Fruit fly (Drosophila melanogaster) whole organism, embryonic: ENCODE data around the gene pyx.

Experiments used
- Asciz ChIP-seq: fragments of 200-800 bp; sonication (Bioruptor generic); optimal IDR thresholded peaks from 2 replicates; lab custom pipeline; 2017; ENCODE audit warnings: missing biosample characterization, mild to moderate bottlenecking, missing genetic modification characterization, missing genetic modification reagents
- CG10147 ChIP-seq: fragments of 200-800 bp; sonication (Bioruptor generic); optimal IDR thresholded peaks from 2 replicates; lab custom pipeline; 2019; ENCODE audit warnings: missing biosample characterization, mild to moderate bottlenecking, missing genetic modification characterization, moderate library complexity
- CG10267 ChIP-seq: fragments of 200-800 bp; sonication (Bioruptor generic); optimal IDR thresholded peaks from 2 replicates; lab custom pipeline; 2018; ENCODE audit warnings: missing biosample characterization, mild to moderate bottlenecking, missing genetic modification characterization, moderate library complexity
- CG12391 ChIP-seq: fragments of 200-800 bp; sonication (Bioruptor generic); optimal IDR thresholded peaks from 3 replicates; lab custom pipeline; 2018; ENCODE audit warnings: missing biosample characterization, mild to moderate bottlenecking, missing genetic modification characterization, moderate library complexity
- CG13287 ChIP-seq: fragments of 200-800 bp; sonication (Bioruptor generic); IDR thresholded peaks from 2 replicates; pipeline ENCODE4 v1.3.6; 2022; ENCODE audit warnings: missing biosample characterization, missing genetic modification characterization; ENCODE audit not compliant: partially characterized antibody
- CG14441 ChIP-seq: fragments of 200-800 bp; sonication (Bioruptor generic); IDR thresholded peaks from 2 replicates; pipeline ENCODE4 v1.3.6; 2022; ENCODE audit warnings: missing biosample characterization, missing genetic modification characterization
- CG15073 ChIP-seq: fragments of 200-800 bp; sonication (Bioruptor generic); optimal IDR thresholded peaks from 2 replicates; lab custom pipeline; 2016; ENCODE audit warnings: missing biosample characterization, missing genetic modification characterization
- CG15601 ChIP-seq: fragments of 200-800 bp; sonication (Bioruptor generic); optimal IDR thresholded peaks from 3 replicates; lab custom pipeline; 2019; ENCODE audit warnings: missing biosample characterization, mild to moderate bottlenecking, missing genetic modification characterization, moderate library complexity
- CG18619 ChIP-seq: fragments of 200-800 bp; sonication (Bioruptor generic); optimal IDR thresholded peaks from 3 replicates; lab custom pipeline; 2017; ENCODE audit warnings: missing biosample characterization, mild to moderate bottlenecking, missing genetic modification characterization
- CG3065 ChIP-seq: fragments of 200-800 bp; sonication (Bioruptor generic); optimal IDR thresholded peaks from 2 replicates; lab custom pipeline; 2016; ENCODE audit warnings: missing biosample characterization, missing genetic modification characterization
- CG32532 ChIP-seq: fragments of 200-800 bp; sonication (Bioruptor generic); IDR thresholded peaks from 2 replicates; pipeline ENCODE4 v1.3.6; 2022; ENCODE audit warnings: missing biosample characterization, missing genetic modification characterization
- CG3281 ChIP-seq: fragments of 200-800 bp; sonication (Bioruptor generic); optimal IDR thresholded peaks from 3 replicates; lab custom pipeline; 2017; ENCODE audit warnings: missing biosample characterization, mild to moderate bottlenecking, missing genetic modification characterization
- CG42726 ChIP-seq: fragments of 200-800 bp; sonication (Bioruptor generic); IDR thresholded peaks from 2 replicates; pipeline ENCODE4 v1.3.6; 2022; ENCODE audit warnings: missing biosample characterization, missing genetic modification characterization; ENCODE audit not compliant: partially characterized antibody
- CG4404 ChIP-seq: fragments of 200-800 bp; sonication (Bioruptor generic); IDR thresholded peaks from 2 replicates; pipeline ENCODE4 v1.3.6; 2022; ENCODE audit warnings: missing biosample characterization, missing genetic modification characterization
- CG5245 ChIP-seq: fragments of 200-800 bp; sonication (Bioruptor generic); optimal IDR thresholded peaks from 3 replicates; lab custom pipeline; 2016; ENCODE audit warnings: missing biosample characterization, missing genetic modification characterization
- CG7963 ChIP-seq: fragments of 200-800 bp; sonication (Bioruptor generic); IDR thresholded peaks from 3 replicates; pipeline ENCODE4 v1.3.6; 2022; ENCODE audit warnings: missing biosample characterization, missing genetic modification characterization; ENCODE audit not compliant: partially characterized antibody
- CG9609 ChIP-seq: fragments of 200-800 bp; sonication (Bioruptor generic); optimal IDR thresholded peaks from 3 replicates; lab custom pipeline; 2016; ENCODE audit warnings: missing biosample characterization, missing genetic modification characterization
- Dek ChIP-seq: fragments of 200-800 bp; sonication (Bioruptor generic); optimal IDR thresholded peaks from 3 replicates; lab custom pipeline; 2019; ENCODE audit warnings: missing biosample characterization, mild to moderate bottlenecking, missing genetic modification characterization, moderate library complexity
- NC2β ChIP-seq: fragments of 200-800 bp; sonication (Bioruptor generic); optimal IDR thresholded peaks from 2 replicates; lab custom pipeline; 2016; ENCODE audit warnings: missing biosample characterization, missing genetic modification characterization
- NfI ChIP-seq: fragments of 200-800 bp; sonication (Bioruptor generic); optimal IDR thresholded peaks from 3 replicates; lab custom pipeline; 2018; ENCODE audit warnings: missing biosample characterization, mild to moderate bottlenecking, missing genetic modification characterization, moderate library complexity
- PHDP ChIP-seq: fragments of 200-800 bp; sonication (Bioruptor generic); optimal IDR thresholded peaks from 3 replicates; lab custom pipeline; 2018; ENCODE audit warnings: missing biosample characterization, mild to moderate bottlenecking, missing genetic modification characterization, moderate library complexity
- Poxn ChIP-seq: fragments of 200-800 bp; sonication (Bioruptor generic); IDR thresholded peaks from 2 replicates; pipeline ENCODE4 v1.3.6; 2022; ENCODE audit warnings: missing biosample characterization, missing genetic modification characterization
- Sox100B ChIP-seq: fragments of 200-800 bp; sonication (Bioruptor generic); optimal IDR thresholded peaks from 3 replicates; lab custom pipeline; 2018; ENCODE audit warnings: missing biosample characterization, mild to moderate bottlenecking, missing genetic modification characterization
- Sry-δ ChIP-seq: fragments of 200-800 bp; sonication (Bioruptor generic); optimal IDR thresholded peaks from 2 replicates; lab custom pipeline; 2016; ENCODE audit warnings: missing biosample characterization, missing genetic modification characterization
- Stat92E ChIP-seq, 3 experiments: fragments of >200 bp in 2 of 3; fragments of 200-800 bp in 1 of 3; sonication (Bioruptor generic) in 1 of 3; optimal IDR thresholded peaks; 2 replicates each; lab custom pipeline; 2017 to 2019; ENCODE audit warnings: missing biosample characterization in 3 of 3, missing genetic modification characterization in 3 of 3, mild to moderate bottlenecking in 1 of 3, moderate library complexity in 1 of 3
- ase ChIP-seq: fragments of 200-800 bp; sonication (Bioruptor generic); IDR thresholded peaks from 3 replicates; pipeline ENCODE4 v1.3.6; 2022; ENCODE audit warnings: missing biosample characterization, missing genetic modification characterization
- caup ChIP-seq: fragments of 200-800 bp; sonication (Bioruptor generic); optimal IDR thresholded peaks from 3 replicates; lab custom pipeline; 2017; ENCODE audit warnings: missing biosample characterization, mild to moderate bottlenecking, missing genetic modification characterization, moderate library complexity; ENCODE audit not compliant: severe bottlenecking
- chm ChIP-seq: fragments of 200-800 bp; sonication (Bioruptor generic); IDR thresholded peaks from 2 replicates; pipeline ENCODE4 v1.3.6; 2022; ENCODE audit warnings: missing biosample characterization, missing genetic modification characterization
- crol ChIP-seq: fragments of 200-800 bp; sonication (Bioruptor generic); IDR thresholded peaks from 2 replicates; pipeline ENCODE4 v1.3.6; 2022; ENCODE audit warnings: missing biosample characterization, missing genetic modification characterization
- dmrt99B ChIP-seq: fragments of 200-800 bp; sonication (Bioruptor generic); optimal IDR thresholded peaks from 2 replicates; lab custom pipeline; 2018; ENCODE audit warnings: missing biosample characterization, mild to moderate bottlenecking, missing genetic modification characterization, moderate library complexity
- emc ChIP-seq: fragments of 200-800 bp; sonication (Bioruptor generic); optimal IDR thresholded peaks from 2 replicates; lab custom pipeline; 2016; ENCODE audit warnings: missing biosample characterization, missing genetic modification characterization
- eve ChIP-seq, 2 experiments: fragments of >200 bp; optimal IDR thresholded peaks; 2 replicates each; lab custom pipeline; 2017; ENCODE audit warnings: missing biosample characterization in 2 of 2, missing genetic modification characterization in 2 of 2
- ewg ChIP-seq: fragments of 200-800 bp; sonication (Bioruptor generic); optimal IDR thresholded peaks from 3 replicates; lab custom pipeline; 2017; ENCODE audit warnings: mild to moderate bottlenecking, missing biosample characterization, missing genetic modification reagents, missing genetic modification characterization
- fd3F ChIP-seq: fragments of 200-800 bp; sonication (Bioruptor generic); optimal IDR thresholded peaks from 2 replicates; lab custom pipeline; 2018; ENCODE audit warnings: missing biosample characterization, mild to moderate bottlenecking, missing genetic modification characterization, moderate library complexity
- fd96Cb ChIP-seq: fragments of 200-800 bp; sonication (Bioruptor generic); optimal IDR thresholded peaks from 2 replicates; lab custom pipeline; 2018; ENCODE audit warnings: missing biosample characterization, mild to moderate bottlenecking, missing genetic modification characterization, moderate library complexity
- kah ChIP-seq: fragments of 200-800 bp; sonication (Bioruptor generic); optimal IDR thresholded peaks from 2 replicates; lab custom pipeline; 2018; ENCODE audit warnings: missing biosample characterization, mild to moderate bottlenecking, missing genetic modification characterization
- lilli ChIP-seq: fragments of 200-800 bp; sonication (Bioruptor generic); optimal IDR thresholded peaks from 3 replicates; lab custom pipeline; 2016; ENCODE audit warnings: missing biosample characterization, missing genetic modification characterization
- nau ChIP-seq: fragments of 200-800 bp; sonication (Bioruptor generic); optimal IDR thresholded peaks from 3 replicates; lab custom pipeline; 2017; ENCODE audit warnings: missing biosample characterization, mild to moderate bottlenecking, missing genetic modification characterization, missing genetic modification reagents
- nmo ChIP-seq: fragments of 200-800 bp; sonication (Bioruptor generic); optimal IDR thresholded peaks from 2 replicates; lab custom pipeline; 2018; ENCODE audit warnings: missing biosample characterization, mild to moderate bottlenecking, missing genetic modification characterization, moderate library complexity
- org-1 ChIP-seq: fragments of 200-800 bp; sonication (Bioruptor generic); optimal IDR thresholded peaks from 2 replicates; lab custom pipeline; 2017; ENCODE audit warnings: missing biosample characterization, missing genetic modification characterization
- pfk ChIP-seq: fragments of 200-800 bp; sonication (Bioruptor generic); optimal IDR thresholded peaks from 2 replicates; lab custom pipeline; 2018; ENCODE audit warnings: missing biosample characterization, mild to moderate bottlenecking, missing genetic modification characterization, moderate library complexity
- phol ChIP-seq: fragments of 200-800 bp; sonication (Bioruptor generic); optimal IDR thresholded peaks from 3 replicates; lab custom pipeline; 2018; ENCODE audit warnings: missing biosample characterization, mild to moderate bottlenecking, missing genetic modification characterization, moderate library complexity
- repo ChIP-seq: fragments of 200-800 bp; sonication (Bioruptor generic); optimal IDR thresholded peaks from 2 replicates; lab custom pipeline; 2016; ENCODE audit warnings: missing biosample characterization, missing genetic modification characterization
- run ChIP-seq: fragments of 200-800 bp; sonication (Bioruptor generic); optimal IDR thresholded peaks from 3 replicates; lab custom pipeline; 2018; ENCODE audit warnings: missing biosample characterization, mild to moderate bottlenecking, missing genetic modification characterization
- sima ChIP-seq: fragments of 200-800 bp; sonication (Bioruptor generic); optimal IDR thresholded peaks from 2 replicates; lab custom pipeline; 2016; ENCODE audit warnings: missing biosample characterization, missing genetic modification characterization
- sr ChIP-seq: fragments of 200-800 bp; sonication (Bioruptor generic); IDR thresholded peaks from 3 replicates; pipeline ENCODE4 v1.3.6; 2022; ENCODE audit warnings: missing biosample characterization, missing genetic modification characterization
- stwl ChIP-seq: fragments of 200-800 bp; sonication (Bioruptor generic); optimal IDR thresholded peaks from 3 replicates; lab custom pipeline; 2018; ENCODE audit warnings: missing biosample characterization, mild to moderate bottlenecking, missing genetic modification characterization, moderate library complexity
- tio ChIP-seq: fragments of 200-800 bp; sonication (Bioruptor generic); optimal IDR thresholded peaks from 2 replicates; lab custom pipeline; 2017; ENCODE audit warnings: missing biosample characterization, missing genetic modification characterization, inconsistent platforms
- twi ChIP-seq: fragments of 200-800 bp; optimal IDR thresholded peaks from 2 replicates; lab custom pipeline; 2019; ENCODE audit warnings: missing biosample characterization, mild to moderate bottlenecking, missing genetic modification characterization, moderate library complexity

pyx gene

DNA sequence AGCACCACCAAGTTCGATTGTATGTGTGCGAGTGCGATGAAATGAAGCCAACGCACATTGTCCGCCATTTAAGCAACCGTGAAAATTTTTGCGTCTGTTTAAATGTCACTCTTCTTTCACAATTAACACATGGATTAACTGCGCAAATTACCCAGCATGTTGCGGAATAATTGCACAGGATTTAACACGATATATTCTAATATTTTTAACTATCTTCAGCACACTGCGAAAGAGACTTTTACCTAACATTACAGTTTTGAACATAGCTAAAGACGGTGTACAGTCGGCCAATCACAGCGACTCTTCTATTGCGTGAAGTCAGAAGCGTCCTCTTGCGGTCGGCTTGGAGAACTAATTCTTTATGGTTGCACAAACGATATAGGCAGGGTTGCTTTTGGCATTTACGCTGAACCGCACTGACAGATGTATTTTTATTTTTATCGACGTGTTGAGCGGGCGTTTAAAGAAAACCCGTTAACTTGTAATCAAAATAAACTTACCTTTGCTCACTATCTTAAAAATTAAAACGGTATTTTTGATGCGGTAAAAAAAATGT lies 23.9 kb upstream of the pyx start (continued):
- TF ChIP-seq emc (GFP tag; lab: Kevin White, UChicago) = no peak
- TF ChIP-seq sima (GFP tag; lab: Kevin White, UChicago) = no peak
- TF ChIP-seq CG42726 (GFP tag; lab: Robert Waterston, UW) = peak; percentile 81
- TF ChIP-seq CG3281 (GFP tag; lab: Kevin White, UChicago) = peak; percentile 31
- peak in 1 of 2 experiments; percentile 64 for TF ChIP-seq eve (GFP tag; optimal IDR thresholded peaks at IDR 0.05; lab: Kevin White, UChicago)
- TF ChIP-seq CG3065 (GFP tag; lab: Kevin White, UChicago) = peak; percentile 24
- TF ChIP-seq repo = peak; percentile 32
- no peak for TF ChIP-seq tio (GFP tag; lab: Kevin White, UChicago)
- no peak for TF ChIP-seq Dek (tag; lab: Kevin White, UChicago)
- no peak for TF ChIP-seq dmrt99B
- TF ChIP-seq nmo = peak; percentile 64
- TF ChIP-seq nau (GFP tag; lab: Kevin White, UChicago) = no peak
- peak; percentile 54 for TF ChIP-seq CG9609 (GFP tag; lab: Kevin White, UChicago)
- TF ChIP-seq CG4404 (GFP tag; lab: Robert Waterston, UW) = no peak
- no peak for TF ChIP-seq kah (GFP tag; lab: Kevin White, UChicago)
- peak; percentile 80 for TF ChIP-seq CG7963 (GFP tag; lab: Robert Waterston, UW)
- no peak for TF ChIP-seq CG18619 (GFP tag; lab: Kevin White, UChicago)
- TF ChIP-seq lilli (GFP tag; lab: Kevin White, UChicago) = peak; percentile 58
- no peak for TF ChIP-seq Asciz
- TF ChIP-seq CG12391 (tag; lab: Kevin White, UChicago) = no peak
- no peak for TF ChIP-seq org-1
- TF ChIP-seq ewg (GFP tag; lab: Kevin White, UChicago) = no peak
- TF ChIP-seq crol = no peak
- TF ChIP-seq CG32532 (GFP tag; lab: Robert Waterston, UW) = peak; percentile 37
- peak; percentile 30 for TF ChIP-seq CG5245 (GFP tag; lab: Kevin White, UChicago)
- no peak for TF ChIP-seq sr (GFP tag; lab: Robert Waterston, UW)
- TF ChIP-seq CG15601 (tag; lab: Kevin White, UChicago) = no peak
- TF ChIP-seq stwl (tag; lab: Kevin White, UChicago) = peak; percentile 82
- peak; percentile 86 for TF ChIP-seq phol (tag; lab: Kevin White, UChicago)
- peak; percentile 77 for TF ChIP-seq Sry-δ (GFP tag; lab: Kevin White, UChicago)
- TF ChIP-seq pfk (GFP tag; lab: Kevin White, UChicago) = peak; percentile 48
- TF ChIP-seq NC2β (GFP tag; lab: Kevin White, UChicago) = peak; percentile 68
- TF ChIP-seq run (tag; lab: Kevin White, UChicago) = no peak
- no peak for TF ChIP-seq Poxn (GFP tag; lab: Robert Waterston, UW)
- TF ChIP-seq Sox100B (GFP tag; lab: Kevin White, UChicago) = no peak
- TF ChIP-seq ase = peak; percentile 61; the same call in 1 of the 3 replicates
- peak; percentile 44 for TF ChIP-seq twi (tag; lab: Kevin White, UChicago)
- TF ChIP-seq fd3F (GFP tag; lab: Kevin White, UChicago) = no peak
- TF ChIP-seq chm (GFP tag; lab: Robert Waterston, UW) = peak; percentile 42; the same call in 1 of the 2 replicates
- TF ChIP-seq fd96Cb (tag; lab: Kevin White, UChicago) = no peak
- TF ChIP-seq CG10147 (GFP tag; lab: Kevin White, UChicago) = no peak
- no peak for TF ChIP-seq Stat92E (GFP tag; optimal IDR thresholded peaks at IDR 0.05; lab: Kevin White, UChicago)
- TF ChIP-seq NfI (GFP tag; lab: Kevin White, UChicago) = no peak
- TF ChIP-seq CG13287 (GFP tag; lab: Robert Waterston, UW) = peak; percentile 66; the same call in 1 of the 2 replicates
- no peak for TF ChIP-seq CG15073 (GFP tag; lab: Kevin White, UChicago)
- no peak for TF ChIP-seq PHDP (tag; lab: Kevin White, UChicago)
- 0 out of 2 replicates have a peak, but pooled peaks have one; percentile 29 for TF ChIP-seq CG14441 (GFP tag; lab: Robert Waterston, UW)
- no peak for TF ChIP-seq caup (GFP tag; lab: Kevin White, UChicago)
- peak; percentile 64 for TF ChIP-seq CG10267 (tag; lab: Kevin White, UChicago)
